Fruit fly (Drosophila melanogaster): ENCODE results near the gene Srp14.

- TF ChIP-seq EcR (GFP tag; optimal IDR thresholded peaks at IDR 0.05) (no peak), usp (GFP tag; optimal IDR thresholded peaks at IDR 0.05) (no peak)
These were observed 23.4 kb upstream of the Srp14 start for dm6 chr3R:20556281-20557113.
